Worm (Caenorhabditis elegans): ENCODE data around the gene nspd-5.
A peak's percentile ranks its signal among the peaks of the same experiment; 100 is the strongest.
"Not testable (repeated sequence)": the region's sequence is repeated elsewhere in the genome, so short reads cannot be mapped to it uniquely, and the experiment has no call there.

The nspd-5 gene

ce11 chrII:4904277-4904676, 44.1 kb upstream of the nspd-5 start (continued):
- TF ChIP-seq mep-1 (tag; optimal IDR thresholded peaks at IDR 0.05) (peak; percentile 85), nhr-19 (GFP tag; conservative IDR thresholded peaks at IDR 0.05) (peak; percentile 61), lin-39 (tag; optimal IDR thresholded peaks at IDR 0.05) (no peak), skn-1 (tag; optimal IDR thresholded peaks at IDR 0.05) (peak; percentile 85), lin-13 (GFP tag; optimal IDR thresholded peaks at IDR 0.05) (peak; percentile 34), isw-1 (GFP tag; IDR thresholded peaks at IDR 0.05) (peak; percentile 72), nhr-20 (tag; optimal IDR thresholded peaks at IDR 0.05) (peak; percentile 80), nhr-76 (tag; optimal IDR thresholded peaks at IDR 0.05) (no peak), C04F5.9 (tag; optimal IDR thresholded peaks at IDR 0.05) (no peak), unc-30 (tag; optimal IDR thresholded peaks at IDR 0.05) (no peak), tlp-1 (tag; optimal IDR thresholded peaks at IDR 0.05) (no peak), ztf-4 (tag; optimal IDR thresholded peaks at IDR 0.05) (peak; percentile 32), C34B4.2 (tag; optimal IDR thresholded peaks at IDR 0.05) (no peak), egl-27 (tag; optimal IDR thresholded peaks at IDR 0.05) (no peak), fkh-10 (GFP tag; optimal IDR thresholded peaks at IDR 0.05) (peak; percentile 23), lir-3 (tag; optimal IDR thresholded peaks at IDR 0.05; ENCODE audit: poor library complexity) (peak; percentile 35), ceh-88 (GFP tag; IDR thresholded peaks at IDR 0.05) (no peak), tbx-2 (tag; optimal IDR thresholded peaks at IDR 0.05) (peak; percentile 67), swsn-7 (tag; optimal IDR thresholded peaks at IDR 0.05) (peak; percentile 60), unc-62 (GFP tag; optimal IDR thresholded peaks at IDR 0.05) (no peak), vab-15 (tag; optimal IDR thresholded peaks at IDR 0.05) (no peak), lin-14 (GFP tag; optimal IDR thresholded peaks at IDR 0.05) (peak; percentile 87), snpc-4 (tag; optimal IDR thresholded peaks at IDR 0.05) (peak; percentile 39), nhr-11 (tag; optimal IDR thresholded peaks at IDR 0.05) (no peak), mdl-1 (tag; optimal IDR thresholded peaks at IDR 0.05) (peak in 1 of 2 experiments; percentile 77), nhr-71 (tag; optimal IDR thresholded peaks at IDR 0.05) (peak; percentile 80), irx-1 (tag; optimal IDR thresholded peaks at IDR 0.05) (no peak), ceh-8 (GFP tag; optimal IDR thresholded peaks at IDR 0.05) (no peak), hlh-4 (tag; optimal IDR thresholded peaks at IDR 0.05) (no peak), fkh-8 (tag; optimal IDR thresholded peaks at IDR 0.05) (peak; percentile 65), ceh-82 (tag; optimal IDR thresholded peaks at IDR 0.05) (peak; percentile 30 to 61 (median 42)), alr-1 (tag; optimal IDR thresholded peaks at IDR 0.05; ENCODE audit: borderline replicate concordance) (no peak), nhr-28 (tag; optimal IDR thresholded peaks at IDR 0.05) (no peak), sptf-1 (tag; optimal IDR thresholded peaks at IDR 0.05) (no peak), unc-98 (GFP tag; IDR thresholded peaks at IDR 0.05) (no peak), nhr-84 (tag; optimal IDR thresholded peaks at IDR 0.05) (no peak), lin-35 (GFP tag; optimal IDR thresholded peaks at IDR 0.05) (peak; percentile 77 to 81), F16B12.6 (tag; optimal IDR thresholded peaks at IDR 0.05) (peak; percentile 48), sox-4 (tag; optimal IDR thresholded peaks at IDR 0.05) (no peak), ama-1 (optimal IDR thresholded peaks at IDR 0.05) (no peak), unc-86 (tag; optimal IDR thresholded peaks at IDR 0.05) (peak; percentile 40), rnt-1 (tag; optimal IDR thresholded peaks at IDR 0.05) (peak; percentile 87), nhr-77 (tag; optimal IDR thresholded peaks at IDR 0.05) (peak; percentile 31), ztf-11 (tag; optimal IDR thresholded peaks at IDR 0.05) (no peak), nhr-12 (tag; optimal IDR thresholded peaks at IDR 0.05) (no peak)

ce11 chrII:4903696-4904095, 43.5 kb upstream of the nspd-5 start, which contains the start of gene sgt-1:
TSS of gene sgt-1 (minus strand) at chrII:4903796.
- not testable (repeated sequence) for TF ChIP-seq aly-2 (tag; optimal IDR thresholded peaks at IDR 0.05); snu-23 (GFP tag; optimal IDR thresholded peaks at IDR 0.05); unc-30 (tag; optimal IDR thresholded peaks at IDR 0.05)

Measured in whole organism, L1 larva.